Fruit fly (Drosophila melanogaster): ENCODE measurements around the gene Gbeta5.

Gene Gbeta5

DNA sequence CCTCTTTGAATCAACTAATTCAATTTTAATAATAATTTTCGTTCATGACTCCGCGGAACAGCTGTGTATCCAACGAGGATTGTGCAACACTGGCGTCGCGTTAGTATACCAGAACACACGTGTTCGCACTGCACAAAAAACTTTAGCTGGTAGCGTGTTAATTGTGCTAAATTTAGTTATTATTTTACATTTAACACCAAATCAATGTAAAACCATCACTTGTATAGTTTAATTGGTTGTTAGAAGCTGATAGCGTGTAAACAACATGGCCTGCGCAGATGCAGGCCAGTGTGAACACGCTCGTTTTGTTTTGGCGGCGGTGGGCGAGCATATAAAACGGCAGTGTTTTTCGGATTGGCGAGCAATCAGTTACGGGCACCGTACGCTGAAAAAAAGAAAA, 5.2 kb upstream of the Gbeta5 start, which contains the start of the genes Traf6 and GIIIspla2 (continued):
- TF ChIP-seq cad (GFP tag; optimal IDR thresholded peaks at IDR 0.05) (no peak), CG9215 (GFP tag; IDR thresholded peaks at IDR 0.05) (peak; percentile 79; the same call in 1 of the 2 replicates), ap (GFP tag; IDR thresholded peaks at IDR 0.05) (peak; percentile 52), ewg (GFP tag; optimal IDR thresholded peaks at IDR 0.05) (peak; percentile 75), CG6854 (GFP tag; optimal IDR thresholded peaks at IDR 0.05) (no peak), CTCF (GFP tag; optimal IDR thresholded peaks at IDR 0.05) (peak; percentile 20), slou (GFP tag; optimal IDR thresholded peaks at IDR 0.05) (peak; percentile 38), mld (GFP tag; IDR thresholded peaks at IDR 0.05; ENCODE audit: partially characterized antibody) (no peak), CG1233 (GFP tag; optimal IDR thresholded peaks at IDR 0.05) (peak; percentile 70), CG6654 (GFP tag; optimal IDR thresholded peaks at IDR 0.05) (peak; percentile 25), CG7357 (GFP tag; IDR thresholded peaks at IDR 0.05) (peak; percentile 100), crol (GFP tag; IDR thresholded peaks at IDR 0.05) (no peak), YL-1 (GFP tag; optimal IDR thresholded peaks at IDR 0.05) (peak; percentile 19), ro (GFP tag; IDR thresholded peaks at IDR 0.05) (0 out of 2 replicates have a peak, but pooled peaks have one; percentile 30), Dfd (GFP tag; optimal IDR thresholded peaks at IDR 0.05) (no peak), Lpt (GFP tag; optimal IDR thresholded peaks at IDR 0.05) (no peak), Fer2 (tag; optimal IDR thresholded peaks at IDR 0.05) (peak; percentile 53), CG12155 (GFP tag; optimal IDR thresholded peaks at IDR 0.05) (peak; percentile 77), CG6813 (GFP tag; optimal IDR thresholded peaks at IDR 0.05) (no peak), crc (GFP tag; optimal IDR thresholded peaks at IDR 0.05) (peak; percentile 23), mam (GFP tag; optimal IDR thresholded peaks at IDR 0.05) (peak; percentile 79), Nf-YC (tag; optimal IDR thresholded peaks at IDR 0.05) (peak; percentile 73), Meics (GFP tag; optimal IDR thresholded peaks at IDR 0.05) (peak; percentile 79), CG10431 (GFP tag; optimal IDR thresholded peaks at IDR 0.05) (no peak), dysf (GFP tag; IDR thresholded peaks at IDR 0.05) (peak; percentile 88), zen2 (GFP tag; IDR thresholded peaks at IDR 0.05; ENCODE audit: partially characterized antibody) (no peak), GATAe (GFP tag; conservative IDR thresholded peaks at IDR 0.05) (peak; percentile 46; the same call in 1 of the 2 replicates), ems (GFP tag; optimal IDR thresholded peaks at IDR 0.05) (peak; percentile 63), CG16779 (GFP tag; IDR thresholded peaks at IDR 0.05) (peak; percentile 24; the same call in 1 of the 2 replicates), CG10321 (GFP tag; IDR thresholded peaks at IDR 0.05) (no peak), CG2678 (tag; optimal IDR thresholded peaks at IDR 0.05) (no peak), CG30403 (GFP tag; optimal IDR thresholded peaks at IDR 0.05) (peak; percentile 79), CG42726 (GFP tag; IDR thresholded peaks at IDR 0.05; ENCODE audit: partially characterized antibody) (no peak), CG18262 (tag; optimal IDR thresholded peaks at IDR 0.05) (peak; percentile 86), PHDP (tag; optimal IDR thresholded peaks at IDR 0.05) (peak; percentile 80), hb (GFP tag; IDR thresholded peaks at IDR 0.05; ENCODE audit: partially characterized antibody) (no peak), CG10147 (GFP tag; optimal IDR thresholded peaks at IDR 0.05) (peak; percentile 66), lab (GFP tag; optimal IDR thresholded peaks at IDR 0.05) (no peak), CG30431 (GFP tag; optimal IDR thresholded peaks at IDR 0.05) (peak; percentile 67), Hsf (GFP tag; optimal IDR thresholded peaks at IDR 0.05) (peak; percentile 70), CG16813 (GFP tag; IDR thresholded peaks at IDR 0.05; ENCODE audit: partially characterized antibody) (peak; percentile 44; the same call in 1 of the 3 replicates), tin (GFP tag; optimal IDR thresholded peaks at IDR 0.05) (peak; percentile 68), CG1602 (GFP tag; optimal IDR thresholded peaks at IDR 0.05) (peak; percentile 57), HmgZ (tag; optimal IDR thresholded peaks at IDR 0.05) (peak; percentile 81), chn (GFP tag; optimal IDR thresholded peaks at IDR 0.05) (peak; percentile 70), CG8359 (GFP tag; optimal IDR thresholded peaks at IDR 0.05; ENCODE audit: borderline replicate concordance) (no peak), lola (GFP tag; optimal IDR thresholded peaks at IDR 0.05) (peak in 1 of 3 experiments; percentile 65), CG9797 (GFP tag; optimal IDR thresholded peaks at IDR 0.05) (peak; percentile 45), emc (GFP tag; optimal IDR thresholded peaks at IDR 0.05) (peak; percentile 21), run (tag; optimal IDR thresholded peaks at IDR 0.05) (no peak), NFAT (GFP tag; IDR thresholded peaks at IDR 0.05) (peak; percentile 50; the same call in 1 of the 2 replicates)

Measured in whole organism, embryonic.